Worm (Caenorhabditis elegans) whole organism, L4 larva: ENCODE data around the gene ZK546.19.

Experiments used
- D1046.2 ChIP-seq: fragments of 200-800 bp; sonication (Bioruptor generic); IDR thresholded peaks from 2 replicates; pipeline ENCODE4 v1.3.6; 2022; ENCODE audit warnings: missing genetic modification characterization, missing compliant biosample characterization
- F26F4.8 ChIP-seq: fragments of 200-800 bp; sonication (Bioruptor generic); conservative IDR thresholded peaks from 2 replicates; pipeline ENCODE4 v1.3.6; 2022; ENCODE audit warnings: missing genetic modification characterization, missing compliant biosample characterization
- F49E8.2 ChIP-seq: sonication (generic microtip); optimal IDR thresholded peaks from 2 replicates; lab custom pipeline; 2016; ENCODE audit warnings: missing compliant biosample characterization, mild to moderate bottlenecking, missing genetic modification characterization, borderline replicate concordance
- Y48G9A.11 ChIP-seq: fragments of 200-800 bp; sonication (Bioruptor generic); IDR thresholded peaks from 2 replicates; pipeline ENCODE4 v1.3.6; 2022; ENCODE audit warnings: missing genetic modification reagents, missing genetic modification characterization, missing compliant biosample characterization
- aha-1 ChIP-seq: fragments of 150-350 bp; peaks from one replicate; lab custom pipeline; 2014; ENCODE audit warnings: missing biosample characterization, missing genetic modification characterization
- aly-2 ChIP-seq: sonication (generic microtip); optimal IDR thresholded peaks from 2 replicates; lab custom pipeline; 2018; ENCODE audit warnings: missing biosample characterization, missing genetic modification characterization
- ces-1 ChIP-seq: fragments of 150-350 bp; sonication (generic microtip); optimal IDR thresholded peaks from 4 replicates; lab custom pipeline; 2014; ENCODE audit warnings: missing biosample characterization, missing genetic modification reagents, missing genetic modification characterization
- cey-2 ChIP-seq: sonication (generic microtip); optimal IDR thresholded peaks from 3 replicates; lab custom pipeline; 2017; ENCODE audit warnings: missing genetic modification characterization, mild to moderate bottlenecking, missing compliant biosample characterization, antibody characterized with exemption, borderline replicate concordance; ENCODE audit not compliant: insufficient read depth
- daf-16 ChIP-seq, 3 experiments: sonication (generic microtip); optimal IDR thresholded peaks; 2 replicates each; lab custom pipeline; 2016 to 2017; ENCODE audit warnings: missing genetic modification characterization in 3 of 3, missing genetic modification reagents in 3 of 3, mild to moderate bottlenecking in 2 of 3, missing compliant biosample characterization in 2 of 3, missing biosample characterization in 1 of 3, moderate library complexity in 1 of 3
- daf-19 ChIP-seq: fragments of 200-800 bp; sonication (Bioruptor generic); conservative IDR thresholded peaks from 2 replicates; pipeline ENCODE4 v1.3.6; 2022; ENCODE audit warnings: missing genetic modification characterization, missing compliant biosample characterization
- dmd-6 ChIP-seq: fragments of 200-800 bp; sonication (Bioruptor generic); IDR thresholded peaks from 2 replicates; pipeline ENCODE4 v1.3.6; 2022; ENCODE audit warnings: missing genetic modification reagents, missing genetic modification characterization, missing compliant biosample characterization
- fkh-10 ChIP-seq: fragments of 150-350 bp; optimal IDR thresholded peaks from 2 replicates; lab custom pipeline; 2014; ENCODE audit warnings: missing biosample characterization, missing genetic modification reagents, missing genetic modification characterization
- gei-8 ChIP-seq: fragments of 200-800 bp; sonication (Bioruptor generic); optimal IDR thresholded peaks from 2 replicates; lab custom pipeline; 2018; ENCODE audit warnings: mild to moderate bottlenecking, missing genetic modification characterization, missing compliant biosample characterization
- hlh-11 ChIP-seq: fragments of 200-800 bp; sonication (Bioruptor generic); optimal IDR thresholded peaks from 2 replicates; lab custom pipeline; 2018; ENCODE audit warnings: mild to moderate bottlenecking, missing genetic modification characterization, missing compliant biosample characterization
- hlh-30 ChIP-seq: sonication (generic microtip); optimal IDR thresholded peaks from 2 replicates; lab custom pipeline; 2017; ENCODE audit warnings: antibody characterized with exemption, mild to moderate bottlenecking, missing genetic modification characterization, missing compliant biosample characterization; ENCODE audit not compliant: insufficient read depth
- lin-38 ChIP-seq: fragments of 200-800 bp; sonication (Bioruptor generic); IDR thresholded peaks from 2 replicates; pipeline ENCODE4 v1.3.6; 2022; ENCODE audit warnings: missing genetic modification reagents, missing genetic modification characterization, missing compliant biosample characterization
- madf-5 ChIP-seq, 2 experiments: fragments of 200-800 bp; sonication (Bioruptor generic); IDR thresholded peaks; 2 replicates each; pipeline ENCODE4 v1.3.6; 2022; ENCODE audit warnings: missing compliant biosample characterization in 2 of 2, missing genetic modification characterization in 2 of 2
- mdl-1 ChIP-seq, 2 experiments: fragments of 150-350 bp in 1 of 2; sonication (generic microtip) in 1 of 2; optimal IDR thresholded peaks; 2 replicates each; lab custom pipeline; 2014 to 2017; ENCODE audit warnings: missing biosample characterization in 2 of 2, missing genetic modification characterization in 2 of 2
- mep-1 ChIP-seq: fragments of 150-350 bp; sonication (generic microtip); optimal IDR thresholded peaks from 3 replicates; lab custom pipeline; 2014; ENCODE audit warnings: missing biosample characterization, missing genetic modification characterization
- nhr-41 ChIP-seq: fragments of 200-800 bp; sonication (Bioruptor generic); IDR thresholded peaks from 2 replicates; pipeline ENCODE4 v1.3.6; 2022; ENCODE audit warnings: missing genetic modification reagents, missing genetic modification characterization, missing compliant biosample characterization
- pha-4 ChIP-seq, 2 experiments: fragments of 150-350 bp in 1 of 2; fragments of 200-800 bp in 1 of 2; sonication (Bioruptor generic) in 1 of 2; IDR thresholded peaks in 1 of 2; optimal IDR thresholded peaks in 1 of 2; 2 replicates each; pipeline versions ENCODE4 v1.3.6 to Lab custom; 2014 to 2022; ENCODE audit warnings: missing genetic modification characterization in 2 of 2, missing genetic modification reagents in 2 of 2, missing biosample characterization in 1 of 2, missing compliant biosample characterization in 1 of 2
- pqm-1 ChIP-seq: sonication (generic microtip); optimal IDR thresholded peaks from 2 replicates; lab custom pipeline; 2017; ENCODE audit warnings: missing biosample characterization, missing genetic modification characterization
- sdz-12 ChIP-seq: fragments of 200-800 bp; sonication (Bioruptor generic); optimal IDR thresholded peaks from 2 replicates; lab custom pipeline; 2018; ENCODE audit warnings: mild to moderate bottlenecking, missing genetic modification characterization, missing compliant biosample characterization
- tag-97 ChIP-seq: fragments of 200-800 bp; sonication (Bioruptor generic); IDR thresholded peaks from 2 replicates; pipeline ENCODE4 v1.3.6; 2022; ENCODE audit warnings: missing genetic modification characterization, missing compliant biosample characterization
- tra-1 ChIP-seq: fragments of 200-800 bp; sonication (Bioruptor generic); IDR thresholded peaks from 2 replicates; pipeline ENCODE4 v1.3.6; 2022; ENCODE audit warnings: missing genetic modification reagents, missing genetic modification characterization, missing compliant biosample characterization
- unc-62 ChIP-seq, 3 experiments: fragments of 150-350 bp in 1 of 3; sonication (generic microtip); optimal IDR thresholded peaks in 2 of 3; peaks in 1 of 3; 1 replicate in 1 of 3; 2 replicates in 2 of 3; lab custom pipeline; 2014 to 2017; ENCODE audit warnings: missing biosample characterization in 3 of 3, missing genetic modification characterization in 3 of 3, missing genetic modification reagents in 3 of 3, missing genotype in 1 of 3
- zfp-2 ChIP-seq: sonication (generic microtip); optimal IDR thresholded peaks from 2 replicates; lab custom pipeline; 2016; ENCODE audit warnings: mild to moderate bottlenecking, missing genetic modification characterization, missing compliant biosample characterization
- zfp-3 ChIP-seq: fragments of 200-800 bp; sonication (Bioruptor generic); conservative IDR thresholded peaks from 2 replicates; pipeline ENCODE4 v1.3.6; 2022; ENCODE audit warnings: missing genetic modification reagents, missing genetic modification characterization, missing compliant biosample characterization

Gene ZK546.19

DNA sequence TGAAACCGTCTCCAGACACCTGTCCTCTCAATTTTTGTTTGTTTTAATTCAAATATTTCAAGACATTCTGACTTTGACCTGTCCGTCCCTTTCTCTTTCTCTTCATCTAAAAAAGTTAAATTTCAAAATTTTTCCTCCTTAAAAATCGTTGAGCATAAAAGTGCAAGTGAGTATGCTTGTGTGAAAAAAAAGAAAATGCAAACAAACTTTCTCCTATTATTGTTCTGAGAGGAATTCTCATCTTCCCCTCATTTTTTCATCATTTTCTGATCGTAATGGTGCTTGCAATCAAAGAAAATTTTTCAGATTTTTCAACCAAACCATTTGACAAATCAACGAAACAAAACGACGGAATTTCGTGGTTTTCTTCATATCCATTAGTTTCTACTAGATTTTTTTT lies 27.3 kb downstream of the ZK546.19 start, which contains the start of gene shc-2:
TSS of gene shc-2 (plus strand) at position 301 of the 400 bp plus-strand sequence.
- TF ChIP-seq daf-19 (GFP tag; lab: Robert Waterston, UW) (no peak), F26F4.8 (GFP tag; lab: Robert Waterston, UW) (no peak), madf-5 (GFP tag; IDR thresholded peaks at IDR 0.05; lab: Robert Waterston, UW) (no peak), pha-4 (GFP tag; IDR thresholded peaks at IDR 0.05; lab: Robert Waterston, UW) (no peak), pha-4 (tag; optimal IDR thresholded peaks at IDR 0.05; lab: Kevin White, UChicago) (no peak), pqm-1 (tag; lab: Kevin White, UChicago) (no peak), gei-8 (GFP tag; lab: Kevin White, UChicago) (no peak), zfp-3 (GFP tag; lab: Robert Waterston, UW) (no peak), zfp-2 (no peak), sdz-12 (GFP tag; lab: Kevin White, UChicago) (no peak), mep-1 (no peak), nhr-41 (GFP tag; lab: Robert Waterston, UW) (no peak), aly-2 (tag; lab: Kevin White, UChicago) (no peak), ces-1 (no peak), tag-97 (GFP tag; lab: Robert Waterston, UW) (no peak), mdl-1 (tag; optimal IDR thresholded peaks at IDR 0.05; lab: Kevin White, UChicago) (no peak)

DNA sequence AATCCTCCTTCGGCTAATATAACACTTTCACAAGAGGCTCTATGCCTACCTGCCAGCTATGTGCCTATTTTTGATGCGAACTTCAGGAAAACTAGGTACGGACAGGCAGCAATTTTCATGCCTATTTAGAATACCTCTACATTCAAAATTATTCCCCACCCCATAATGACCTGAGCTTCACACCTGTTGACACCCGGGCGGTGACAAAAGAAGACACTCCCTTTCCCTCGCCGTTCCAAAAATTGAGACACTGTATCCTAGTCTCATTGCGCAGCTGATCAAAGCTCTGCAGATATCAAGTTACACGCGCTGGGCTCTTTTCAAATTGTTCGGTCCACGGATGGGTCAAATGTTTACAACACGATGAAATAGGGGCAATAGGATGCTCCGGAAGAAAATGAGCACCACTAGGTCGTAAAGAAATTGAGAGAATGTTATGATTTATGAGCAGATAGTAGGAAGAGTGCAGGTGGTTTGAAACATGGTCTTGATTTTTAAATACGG lies 33.0 kb downstream of the ZK546.19 start:
- TF ChIP-seq ces-1, result no peak
- peak; percentile 86 for TF ChIP-seq aha-1

- TF ChIP-seq lin-38 (no peak), hlh-11 (tag; lab: Kevin White, UChicago) (no peak), pqm-1 (tag; lab: Kevin White, UChicago) (no peak)
These were observed 33.8 kb downstream of the ZK546.19 start for ce11 chrII:4975311-4975710.

ce11 chrII:4981682-4982404 lies 40.3 kb downstream of the ZK546.19 start:
- no peak for TF ChIP-seq D1046.2
- TF ChIP-seq cey-2, result no peak
- TF ChIP-seq daf-19 (GFP tag; lab: Robert Waterston, UW), result no peak
- TF ChIP-seq F49E8.2 (tag; lab: Kevin White, UChicago), result no peak
- TF ChIP-seq unc-62 (GFP tag; optimal IDR thresholded peaks at IDR 0.05 in 1 of 2; lab: Kevin White, UChicago), result no peak
- no peak for TF ChIP-seq unc-62 (tag; optimal IDR thresholded peaks at IDR 0.05; lab: Kevin White, UChicago)
- TF ChIP-seq Y48G9A.11 (GFP tag; lab: Robert Waterston, UW), result no peak
- no peak for TF ChIP-seq fkh-10
- TF ChIP-seq aha-1, result peak; percentile 40

DNA sequence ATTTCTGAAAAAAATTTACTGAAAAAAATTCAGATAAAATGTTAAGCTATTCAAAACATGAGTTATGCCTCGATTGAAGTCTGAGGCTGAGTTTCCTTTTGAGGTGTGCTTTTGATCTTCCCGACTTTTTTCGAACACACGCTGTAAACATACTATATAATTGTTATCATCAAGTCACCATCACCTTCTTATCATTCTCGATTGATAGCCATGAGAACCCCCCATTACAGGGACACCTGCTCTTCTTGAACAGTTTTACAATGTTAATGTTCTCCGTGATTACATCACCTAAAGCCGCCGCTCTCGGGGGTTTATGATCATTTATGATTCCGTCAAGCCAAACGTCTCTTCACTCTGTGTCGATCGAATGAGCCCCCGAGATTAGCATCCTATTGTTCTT lies 42.6 kb downstream of the ZK546.19 start:
- TF ChIP-seq pqm-1 (tag; lab: Kevin White, UChicago) (peak; percentile 15), pha-4 (GFP tag; IDR thresholded peaks at IDR 0.05; lab: Robert Waterston, UW) (no peak), pha-4 (tag; optimal IDR thresholded peaks at IDR 0.05; lab: Kevin White, UChicago) (no peak), daf-16 (GFP tag; optimal IDR thresholded peaks at IDR 0.05; lab: Kevin White, UChicago) (no peak), daf-16 (tag; optimal IDR thresholded peaks at IDR 0.05; lab: Kevin White, UChicago) (peak; percentile 45)

ce11 chrII:4985961-4986503 lies 44.5 kb downstream of the ZK546.19 start:
- TF ChIP-seq unc-62 (GFP tag; optimal IDR thresholded peaks at IDR 0.05 in 1 of 2; lab: Kevin White, UChicago) (peak in 1 of 2 experiments; percentile 95), unc-62 (tag; optimal IDR thresholded peaks at IDR 0.05; lab: Kevin White, UChicago) (no peak), dmd-6 (GFP tag; lab: Robert Waterston, UW) (peak; percentile 29; the same call in 1 of the 2 replicates), hlh-30 (peak; percentile 63), tra-1 (GFP tag; lab: Robert Waterston, UW) (no peak)
